Worm (Caenorhabditis elegans) whole organism, L4 larva: ENCODE data around the gene Y7A5A.7.

Experiments used
- aha-1 ChIP-seq: fragments of 150-350 bp; peaks from one replicate; lab custom pipeline; 2014; ENCODE audit warnings: missing biosample characterization, missing genetic modification characterization
- aly-2 ChIP-seq: sonication (generic microtip); optimal IDR thresholded peaks from 2 replicates; lab custom pipeline; 2018; ENCODE audit warnings: missing biosample characterization, missing genetic modification characterization
- egl-27 ChIP-seq: sonication (generic microtip); optimal IDR thresholded peaks from 3 replicates; lab custom pipeline; 2017; ENCODE audit warnings: missing biosample characterization, missing genetic modification reagents, missing genetic modification characterization
- lin-13 ChIP-seq: fragments of 150-350 bp; optimal IDR thresholded peaks from 2 replicates; lab custom pipeline; 2014; ENCODE audit warnings: missing biosample characterization, missing genetic modification reagents, missing genetic modification characterization
- lin-39 ChIP-seq: fragments of 150-350 bp; optimal IDR thresholded peaks from 2 replicates; lab custom pipeline; 2014; ENCODE audit warnings: missing biosample characterization, missing genetic modification reagents, missing genetic modification characterization
- lsy-2 ChIP-seq, 2 experiments: fragments of 150-350 bp in 1 of 2; sonication (generic microtip) in 1 of 2; optimal IDR thresholded peaks; 2 replicates each; lab custom pipeline; 2014 to 2017; ENCODE audit warnings: missing biosample characterization in 2 of 2, missing genetic modification characterization in 2 of 2
- nhr-25 ChIP-seq: sonication (generic microtip); optimal IDR thresholded peaks from 2 replicates; lab custom pipeline; 2017; ENCODE audit warnings: missing genetic modification characterization, mild to moderate bottlenecking, missing compliant biosample characterization, antibody characterized with exemption, moderate library complexity, borderline replicate concordance; ENCODE audit not compliant: insufficient read depth

ce11 chrX:15769895-15770559 lies 33.9 kb downstream of the Y7A5A.7 start:
- TF ChIP-seq aha-1: no peak
- no peak for TF ChIP-seq aly-2 (tag; lab: Kevin White, UChicago)
- no peak for TF ChIP-seq lsy-2 (tag; optimal IDR thresholded peaks at IDR 0.05; lab: Kevin White, UChicago)
- TF ChIP-seq lin-39 (tag; lab: Kevin White, UChicago): no peak
- TF ChIP-seq egl-27 (tag; lab: Kevin White, UChicago): no peak
- TF ChIP-seq nhr-25: no peak
- no peak for TF ChIP-seq lin-13 (GFP tag; lab: Kevin White, UChicago)
